In genomic region chr3L:3892154-3892624, dm6 we compare ENCODE assay signal across 1 fruit fly cellular context.
A peak's percentile ranks its signal among the peaks of the same experiment; 100 is the strongest.
TF ChIP-seq lines count a peak whose summit lies in the region.

Fie (plus strand) TSS chr3L:3892574.

TF ChIP-seq in whole organism, embryonic, 481 proteins besides CTCF, POLR2A, EP300 and RAD21 (continued from another document):
- TF ChIP-seq Hmx (GFP tag; optimal IDR thresholded peaks at IDR 0.05; lab: Kevin White, UChicago) (no peak), CG10654 (GFP tag; optimal IDR thresholded peaks at IDR 0.05; lab: Kevin White, UChicago) (no peak), CG18011 (GFP tag; optimal IDR thresholded peaks at IDR 0.05; lab: Kevin White, UChicago) (peak; percentile 30), C15 (GFP tag; IDR thresholded peaks at IDR 0.05; lab: Robert Waterston, UW) (no peak), Rx (GFP tag; IDR thresholded peaks at IDR 0.05; lab: Robert Waterston, UW) (no peak), Hr39 (optimal IDR thresholded peaks at IDR 0.05; lab: Kevin White, UChicago) (no peak), CG13624 (GFP tag; optimal IDR thresholded peaks at IDR 0.05; lab: Kevin White, UChicago) (peak; percentile 55), CG9437 (GFP tag; optimal IDR thresholded peaks at IDR 0.05; lab: Kevin White, UChicago) (peak; percentile 60), pb (GFP tag; optimal IDR thresholded peaks at IDR 0.05; lab: Kevin White, UChicago) (no peak), bcd (GFP tag; optimal IDR thresholded peaks at IDR 0.05; lab: Kevin White, UChicago) (peak; percentile 57), ci (GFP tag; IDR thresholded peaks at IDR 0.05; lab: Robert Waterston, UW) (0 out of 3 replicates have a peak, but pooled peaks have one; percentile 33), CG11695 (GFP tag; IDR thresholded peaks at IDR 0.05; lab: Robert Waterston, UW) (peak; percentile 55; the same call in 1 of the 3 replicates), CG15479 (GFP tag; optimal IDR thresholded peaks at IDR 0.05; lab: Kevin White, UChicago) (no peak), Drgx (GFP tag; IDR thresholded peaks at IDR 0.05; lab: Robert Waterston, UW) (peak; percentile 27; the same call in 1 of the 2 replicates), abd-A (tag; optimal IDR thresholded peaks at IDR 0.05; lab: Kevin White, UChicago) (peak; percentile 83), CoRest (tag; optimal IDR thresholded peaks at IDR 0.05; lab: Kevin White, UChicago) (peak; percentile 86), Sox102F (GFP tag; optimal IDR thresholded peaks at IDR 0.05; lab: Kevin White, UChicago) (peak; percentile 71), Sin3A (optimal IDR thresholded peaks at IDR 0.05; lab: Kevin White, UChicago) (no peak), Abd-B (GFP tag; optimal IDR thresholded peaks at IDR 0.05; lab: Kevin White, UChicago) (peak; percentile 64), CG43689 (GFP tag; IDR thresholded peaks at IDR 0.05; lab: Robert Waterston, UW) (no peak), CG1602 (GFP tag; optimal IDR thresholded peaks at IDR 0.05; lab: Kevin White, UChicago) (peak; percentile 34), lab (GFP tag; optimal IDR thresholded peaks at IDR 0.05; lab: Kevin White, UChicago) (peak; percentile 83), crol (GFP tag; IDR thresholded peaks at IDR 0.05; lab: Robert Waterston, UW) (no peak), CG12104 (GFP tag; optimal IDR thresholded peaks at IDR 0.05; lab: Kevin White, UChicago) (peak; percentile 23), mld (GFP tag; IDR thresholded peaks at IDR 0.05; lab: Robert Waterston, UW; ENCODE audit: partially characterized antibody) (no peak), seq (GFP tag; IDR thresholded peaks at IDR 0.05; lab: Robert Waterston, UW) (peak; percentile 67), CG10431 (GFP tag; optimal IDR thresholded peaks at IDR 0.05; lab: Kevin White, UChicago) (no peak), her (GFP tag; optimal IDR thresholded peaks at IDR 0.05; lab: Kevin White, UChicago) (no peak), CG17186 (GFP tag; optimal IDR thresholded peaks at IDR 0.05; lab: Kevin White, UChicago) (no peak), sc (optimal IDR thresholded peaks at IDR 0.05; lab: Kevin White, UChicago) (no peak), sc (GFP tag; optimal IDR thresholded peaks at IDR 0.05; lab: Kevin White, UChicago) (peak; percentile 16), CG10543 (GFP tag; optimal IDR thresholded peaks at IDR 0.05; lab: Kevin White, UChicago) (peak; percentile 55)
